Comparison of ENCODE assay signal across 3 fruit fly cellular contexts in genomic region chr2L:16804376-16804934, dm6.
TF ChIP-seq lines count a peak whose summit lies in the region.

Gene CG13272 (plus strand): TSS chr2L:16804884.

- TF ChIP-seq CTCF in whole organism, embryonic (GFP tag; optimal IDR thresholded peaks at IDR 0.05; lab: Kevin White, UChicago): no peak

TF ChIP-seq in whole organism, embryonic, 481 proteins besides CTCF, POLR2A, EP300 and RAD21:
- no peak for TF ChIP-seq CG4328 (GFP tag; optimal IDR thresholded peaks at IDR 0.05; lab: Kevin White, UChicago)
- TF ChIP-seq CG12236 (GFP tag; optimal IDR thresholded peaks at IDR 0.05; lab: Kevin White, UChicago): no peak
- TF ChIP-seq Atf3 (GFP tag; optimal IDR thresholded peaks at IDR 0.05; lab: Kevin White, UChicago): no peak
- TF ChIP-seq H15 (GFP tag; IDR thresholded peaks at IDR 0.05; lab: Robert Waterston, UW): no peak
- no peak for TF ChIP-seq BEAF-32 (GFP tag; optimal IDR thresholded peaks at IDR 0.05; lab: Kevin White, UChicago)
- no peak for TF ChIP-seq Fer2 (tag; optimal IDR thresholded peaks at IDR 0.05; lab: Kevin White, UChicago)
- TF ChIP-seq jigr1 (GFP tag; IDR thresholded peaks at IDR 0.05; lab: Robert Waterston, UW): no peak
- no peak for TF ChIP-seq CG17912 (GFP tag; optimal IDR thresholded peaks at IDR 0.05; lab: Kevin White, UChicago)
- peak; percentile 41 for TF ChIP-seq kni (GFP tag; optimal IDR thresholded peaks at IDR 0.05; lab: Kevin White, UChicago)
- peak; percentile 82 for TF ChIP-seq Blimp-1 (GFP tag; optimal IDR thresholded peaks at IDR 0.05; lab: Kevin White, UChicago)
- TF ChIP-seq D19A (tag; optimal IDR thresholded peaks at IDR 0.05; lab: Kevin White, UChicago): peak; percentile 80
- no peak for TF ChIP-seq CG8281 (tag; optimal IDR thresholded peaks at IDR 0.05; lab: Kevin White, UChicago)
- no peak for TF ChIP-seq CG15514 (GFP tag; optimal IDR thresholded peaks at IDR 0.05; lab: Kevin White, UChicago)
- TF ChIP-seq vvl (GFP tag; IDR thresholded peaks at IDR 0.05; lab: Robert Waterston, UW): peak; percentile 20; the same call in 1 of the 2 replicates

TF ChIP-seq in whole organism, prepupa, 60 proteins besides CTCF, POLR2A, EP300 and RAD21 (continues in another document):
- TF ChIP-seq svp (GFP tag; lab: Kevin White, UChicago): peak; percentile 29
- no peak for TF ChIP-seq CG1621 (tag; optimal IDR thresholded peaks at IDR 0.05; lab: Kevin White, UChicago)
- TF ChIP-seq Sox15 (GFP tag; optimal IDR thresholded peaks at IDR 0.05; lab: Kevin White, UChicago): no peak
- no peak for TF ChIP-seq CG3032 (tag; optimal IDR thresholded peaks at IDR 0.05; lab: Kevin White, UChicago)
- TF ChIP-seq achi (GFP tag; optimal IDR thresholded peaks at IDR 0.05; lab: Kevin White, UChicago): no peak
- TF ChIP-seq Hr39 (GFP tag; optimal IDR thresholded peaks at IDR 0.05; lab: Kevin White, UChicago): no peak
- peak; percentile 26; the same call in 1 of the 2 replicates for TF ChIP-seq Gug (GFP tag; IDR thresholded peaks at IDR 0.05; lab: Robert Waterston, UW)
- peak; percentile 19 for TF ChIP-seq dsx (GFP tag; optimal IDR thresholded peaks at IDR 0.05; lab: Kevin White, UChicago; ENCODE audit: poor library complexity, severe bottlenecking)
- TF ChIP-seq CG10631 (GFP tag; optimal IDR thresholded peaks at IDR 0.05; lab: Kevin White, UChicago): no peak
- no peak for TF ChIP-seq salr (GFP tag; optimal IDR thresholded peaks at IDR 0.05; lab: Kevin White, UChicago)
- no peak for TF ChIP-seq Eip75B (GFP tag; optimal IDR thresholded peaks at IDR 0.05; lab: Kevin White, UChicago)
- TF ChIP-seq dac (GFP tag; optimal IDR thresholded peaks at IDR 0.05; lab: Kevin White, UChicago): peak; percentile 52
- TF ChIP-seq CG31627 (GFP tag; optimal IDR thresholded peaks at IDR 0.05; lab: Kevin White, UChicago): no peak
- TF ChIP-seq OdsH (GFP tag; optimal IDR thresholded peaks at IDR 0.05; lab: Kevin White, UChicago): peak; percentile 3
- TF ChIP-seq spab (GFP tag; optimal IDR thresholded peaks at IDR 0.05; lab: Kevin White, UChicago): no peak
- TF ChIP-seq Hr38 (GFP tag; optimal IDR thresholded peaks at IDR 0.05; lab: Kevin White, UChicago): no peak
- TF ChIP-seq Eip93F (GFP tag; optimal IDR thresholded peaks at IDR 0.05; lab: Kevin White, UChicago): no peak
- TF ChIP-seq Met (GFP tag; optimal IDR thresholded peaks at IDR 0.05; lab: Kevin White, UChicago): no peak
- no peak for TF ChIP-seq CG11294 (GFP tag; IDR thresholded peaks at IDR 0.05; lab: Robert Waterston, UW)
- TF ChIP-seq CG16779 (tag; optimal IDR thresholded peaks at IDR 0.05; lab: Kevin White, UChicago): no peak
- TF ChIP-seq CG6276 (GFP tag; optimal IDR thresholded peaks at IDR 0.05; lab: Kevin White, UChicago): peak; percentile 43
- peak; percentile 59 for TF ChIP-seq CG4318 (GFP tag; optimal IDR thresholded peaks at IDR 0.05; lab: Kevin White, UChicago)
- no peak for TF ChIP-seq Lpt (GFP tag; optimal IDR thresholded peaks at IDR 0.05; lab: Kevin White, UChicago)
- TF ChIP-seq CG32006 (GFP tag; optimal IDR thresholded peaks at IDR 0.05; lab: Kevin White, UChicago): peak; percentile 83
- TF ChIP-seq cyc (GFP tag; optimal IDR thresholded peaks at IDR 0.05; lab: Kevin White, UChicago): no peak
- TF ChIP-seq Sox14 (GFP tag; optimal IDR thresholded peaks at IDR 0.05; lab: Kevin White, UChicago): no peak
- no peak for TF ChIP-seq CG11902 (GFP tag; optimal IDR thresholded peaks at IDR 0.05; lab: Kevin White, UChicago)
- no peak for TF ChIP-seq CG6854 (GFP tag; optimal IDR thresholded peaks at IDR 0.05; lab: Kevin White, UChicago)
- peak; percentile 63 for TF ChIP-seq Eip78C (GFP tag; lab: Kevin White, UChicago)
- TF ChIP-seq CG34406 (GFP tag; optimal IDR thresholded peaks at IDR 0.05; lab: Kevin White, UChicago): no peak
- TF ChIP-seq Sox102F (GFP tag; optimal IDR thresholded peaks at IDR 0.05; lab: Kevin White, UChicago): no peak
- no peak for TF ChIP-seq CG8632 (GFP tag; optimal IDR thresholded peaks at IDR 0.05; lab: Kevin White, UChicago)
- TF ChIP-seq acj6 (GFP tag; optimal IDR thresholded peaks at IDR 0.05; lab: Kevin White, UChicago): peak; percentile 11
- no peak for TF ChIP-seq CG9139 (GFP tag; optimal IDR thresholded peaks at IDR 0.05; lab: Kevin White, UChicago)
- no peak for TF ChIP-seq CG10669 (GFP tag; optimal IDR thresholded peaks at IDR 0.05; lab: Kevin White, UChicago)
- TF ChIP-seq CG6808 (GFP tag; optimal IDR thresholded peaks at IDR 0.05; lab: Kevin White, UChicago): no peak
- TF ChIP-seq CG3919 (GFP tag; optimal IDR thresholded peaks at IDR 0.05; lab: Kevin White, UChicago): no peak
- no peak for TF ChIP-seq topi (GFP tag; optimal IDR thresholded peaks at IDR 0.05; lab: Kevin White, UChicago)
- no peak for TF ChIP-seq Ets96B (tag; optimal IDR thresholded peaks at IDR 0.05; lab: Kevin White, UChicago)
- TF ChIP-seq CG6163 (GFP tag; IDR thresholded peaks at IDR 0.05; lab: Robert Waterston, UW): no peak
- TF ChIP-seq net (GFP tag; optimal IDR thresholded peaks at IDR 0.05; lab: Kevin White, UChicago): no peak
- no peak for TF ChIP-seq CG6792 (GFP tag; optimal IDR thresholded peaks at IDR 0.05; lab: Kevin White, UChicago)

TF ChIP-seq in whole organism, pupa, 21 proteins besides CTCF, POLR2A, EP300 and RAD21:
- TF ChIP-seq CG14655 (GFP tag; optimal IDR thresholded peaks at IDR 0.05; lab: Kevin White, UChicago): peak; percentile 46
- no peak for TF ChIP-seq rn (GFP tag; IDR thresholded peaks at IDR 0.05; lab: Robert Waterston, UW)
- TF ChIP-seq CG8301 (tag; optimal IDR thresholded peaks at IDR 0.05; lab: Kevin White, UChicago): peak; percentile 36
- no peak for TF ChIP-seq CG17806 (tag; optimal IDR thresholded peaks at IDR 0.05; lab: Kevin White, UChicago)

Comparison
In these comparisons a context has a peak if more than half of its experiments do, and no peak if none do; other contexts are left out.
1. Of the 7 proteins assayed by ChIP-seq in both whole organism, embryonic and whole organism, prepupa: peak only in whole organism, embryonic: none; only in whole organism, prepupa: Gug; in both: Blimp-1; in neither: 5.